Worm (Caenorhabditis elegans): ENCODE measurements around the gene ekl-6.

Gene ekl-6

ce11 chrIII:10023452-10023851 lies 40.8 kb upstream of the ekl-6 start, which contains the start of gene ins-21:
Gene ins-21, plus strand, starts transcription at chrIII:10023752.
- TF ChIP-seq ztf-25 (GFP tag; IDR thresholded peaks at IDR 0.05): no peak
- no peak for TF ChIP-seq T26A5.8 (tag; optimal IDR thresholded peaks at IDR 0.05)

ce11 chrIII:10025989-10026388 lies 38.2 kb upstream of the ekl-6 start, which contains the start of gene ins-22:
Gene ins-22, plus strand, starts transcription at chrIII:10026289.
- TF ChIP-seq F52B5.7 (tag; optimal IDR thresholded peaks at IDR 0.05) (no peak), F22D6.2 (tag; optimal IDR thresholded peaks at IDR 0.05) (no peak), ztf-26 (tag; optimal IDR thresholded peaks at IDR 0.05) (no peak), somi-1 (GFP tag; optimal IDR thresholded peaks at IDR 0.05) (no peak)

ce11 chrIII:10027947-10028346 lies 36.3 kb upstream of the ekl-6 start, which contains the start of gene ins-23:
Gene ins-23, plus strand, starts transcription at chrIII:10028247.
- TF ChIP-seq snpc-1.1 (tag; optimal IDR thresholded peaks at IDR 0.05; ENCODE audit: insufficient read depth) (no peak), T26A5.8 (tag; optimal IDR thresholded peaks at IDR 0.05) (no peak), F23B12.7 (tag; optimal IDR thresholded peaks at IDR 0.05; ENCODE audit: insufficient read depth) (no peak), tbp1 (GFP tag; optimal IDR thresholded peaks at IDR 0.05) (no peak), lsy-27 (tag; optimal IDR thresholded peaks at IDR 0.05; ENCODE audit: borderline replicate concordance, insufficient read depth) (no peak), attf-6 (GFP tag; IDR thresholded peaks at IDR 0.05) (no peak), zfh-2 (GFP tag; conservative IDR thresholded peaks at IDR 0.05) (no peak)

- TF ChIP-seq F10E7.11 (tag; optimal IDR thresholded peaks at IDR 0.05) (no peak), B0019.2 (GFP tag; conservative IDR thresholded peaks at IDR 0.05) (no peak), D2030.7 (GFP tag; IDR thresholded peaks at IDR 0.05) (no peak), nhr-179 (tag; optimal IDR thresholded peaks at IDR 0.05) (no peak), F39B2.1 (GFP tag; IDR thresholded peaks at IDR 0.05) (no peak), mes-4 (tag; optimal IDR thresholded peaks at IDR 0.05) (no peak), gei-17 (GFP tag; optimal IDR thresholded peaks at IDR 0.05) (no peak), dpl-1 (GFP tag; optimal IDR thresholded peaks at IDR 0.05) (no peak), ztf-18 (tag; optimal IDR thresholded peaks at IDR 0.05) (no peak), mcd-1 (GFP tag; IDR thresholded peaks at IDR 0.05) (no peak), lsy-27 (tag; optimal IDR thresholded peaks at IDR 0.05; ENCODE audit: borderline replicate concordance, insufficient read depth) (no peak)
These were observed 33.7 kb upstream of the ekl-6 start, which contains the start of gene M04D8.4 for ce11 chrIII:10030549-10030948. Gene M04D8.4, minus strand, starts transcription at chrIII:10030649.

- TF ChIP-seq ztf-3 (GFP tag; optimal IDR thresholded peaks at IDR 0.05) (no peak), cebp-2 (GFP tag; IDR thresholded peaks at IDR 0.05) (no peak), ama-1 (optimal IDR thresholded peaks at IDR 0.05) (no peak), ama-1 (GFP tag; optimal IDR thresholded peaks at IDR 0.05) (no peak), gei-17 (GFP tag; optimal IDR thresholded peaks at IDR 0.05) (no peak), nhr-80 (tag; optimal IDR thresholded peaks at IDR 0.05) (no peak), rpc-1 (optimal IDR thresholded peaks at IDR 0.05) (no peak), rpc-1 (tag; optimal IDR thresholded peaks at IDR 0.05) (no peak), zim-3 (tag; optimal IDR thresholded peaks at IDR 0.05) (no peak), Y67H2A.10 (GFP tag; conservative IDR thresholded peaks at IDR 0.05) (no peak), lin-40 (tag; optimal IDR thresholded peaks at IDR 0.05) (no peak), C17E4.6 (GFP tag; IDR thresholded peaks at IDR 0.05) (no peak), ccch-3 (GFP tag; optimal IDR thresholded peaks at IDR 0.05) (no peak), hlh-12 (tag; optimal IDR thresholded peaks at IDR 0.05) (no peak), madf-8 (GFP tag; conservative IDR thresholded peaks at IDR 0.05) (no peak), F37B4.10 (GFP tag; IDR thresholded peaks at IDR 0.05) (no peak), athp-1 (tag; optimal IDR thresholded peaks at IDR 0.05) (no peak), attf-3 (GFP tag; conservative IDR thresholded peaks at IDR 0.05) (no peak), Y56A3A.18 (GFP tag; IDR thresholded peaks at IDR 0.05) (no peak), aptf-3 (GFP tag; IDR thresholded peaks at IDR 0.05) (no peak), T26A5.8 (tag; optimal IDR thresholded peaks at IDR 0.05) (no peak)
These were observed 31.0 kb upstream of the ekl-6 start, which contains the start of gene M04D8.5 for ce11 chrIII:10033213-10033612. Gene M04D8.5, minus strand, starts transcription at chrIII:10033313.

All from whole organism, young adult.